Fruit fly (Drosophila melanogaster): ENCODE data around the gene vri.

The vri gene

dm6 chr2L:5242194-5242914 is 46.4 kb upstream of the vri start (continued):
- TF ChIP-seq chinmo (GFP tag; IDR thresholded peaks at IDR 0.05; ENCODE audit: partially characterized antibody) = 0 out of 4 replicates have a peak, but pooled peaks have one; percentile 41
- TF ChIP-seq ci (GFP tag; IDR thresholded peaks at IDR 0.05) = 0 out of 3 replicates have a peak, but pooled peaks have one; percentile 28
- TF ChIP-seq vvl (GFP tag; IDR thresholded peaks at IDR 0.05) = peak; percentile 30; the same call in 1 of the 2 replicates
- TF ChIP-seq CG10565 (GFP tag; optimal IDR thresholded peaks at IDR 0.05) = no peak
- peak; percentile 41 for TF ChIP-seq CG11504 (tag; optimal IDR thresholded peaks at IDR 0.05)
- peak; percentile 40 for TF ChIP-seq Hmr (GFP tag; optimal IDR thresholded peaks at IDR 0.05)
- TF ChIP-seq CG7839 (tag; optimal IDR thresholded peaks at IDR 0.05) = peak; percentile 41
- TF ChIP-seq klu (GFP tag; IDR thresholded peaks at IDR 0.05) = no peak
- no peak for TF ChIP-seq CG7745 (tag; optimal IDR thresholded peaks at IDR 0.05)
- peak; percentile 28; the same call in 1 of the 2 replicates for TF ChIP-seq Scr (GFP tag; IDR thresholded peaks at IDR 0.05; ENCODE audit: partially characterized antibody)
- TF ChIP-seq CG12942 (GFP tag; optimal IDR thresholded peaks at IDR 0.05) = no peak
- no peak for TF ChIP-seq CG3163 (GFP tag; optimal IDR thresholded peaks at IDR 0.05)
- peak; percentile 54; the same call in 2 of the 3 replicates for TF ChIP-seq row (GFP tag; IDR thresholded peaks at IDR 0.05)
- peak; percentile 53 for TF ChIP-seq sug (tag; optimal IDR thresholded peaks at IDR 0.05)
- peak; percentile 55 for TF ChIP-seq gem (tag; optimal IDR thresholded peaks at IDR 0.05)
- TF ChIP-seq unpg (GFP tag; optimal IDR thresholded peaks at IDR 0.05) = peak; percentile 38
- no peak for TF ChIP-seq crol (GFP tag; IDR thresholded peaks at IDR 0.05)
- peak; percentile 45; the same call in 1 of the 2 replicates for TF ChIP-seq CG31441 (GFP tag; IDR thresholded peaks at IDR 0.05)
- peak; percentile 41 for TF ChIP-seq dmrt99B (tag; optimal IDR thresholded peaks at IDR 0.05)
- TF ChIP-seq CG17568 (GFP tag; optimal IDR thresholded peaks at IDR 0.05) = peak; percentile 32
- peak; percentile 32; the same call in 1 of the 2 replicates for TF ChIP-seq CG14441 (GFP tag; IDR thresholded peaks at IDR 0.05)
- TF ChIP-seq CG10267 (tag; optimal IDR thresholded peaks at IDR 0.05) = peak; percentile 33
- peak; percentile 8 for TF ChIP-seq CG10979 (tag; optimal IDR thresholded peaks at IDR 0.05)
- no peak for TF ChIP-seq CG4707 (GFP tag; optimal IDR thresholded peaks at IDR 0.05)
- peak; percentile 6 for TF ChIP-seq phol (tag; optimal IDR thresholded peaks at IDR 0.05)
- TF ChIP-seq pum (GFP tag; optimal IDR thresholded peaks at IDR 0.05) = no peak
- TF ChIP-seq CG9727 (GFP tag; optimal IDR thresholded peaks at IDR 0.05) = peak; percentile 17
- TF ChIP-seq CG15269 (tag; optimal IDR thresholded peaks at IDR 0.05) = peak; percentile 42
- TF ChIP-seq dysf (GFP tag; IDR thresholded peaks at IDR 0.05) = peak; percentile 42; the same call in 1 of the 3 replicates
- TF ChIP-seq eve (GFP tag; optimal IDR thresholded peaks at IDR 0.05) = peak in 1 of 2 experiments; percentile 50
- TF ChIP-seq CG17385 (GFP tag; optimal IDR thresholded peaks at IDR 0.05) = peak; percentile 21
- TF ChIP-seq Dp (GFP tag; optimal IDR thresholded peaks at IDR 0.05) = no peak
- peak; percentile 48 for TF ChIP-seq Deaf1 (tag; optimal IDR thresholded peaks at IDR 0.05)
- peak; percentile 24 for TF ChIP-seq Sox102F (GFP tag; optimal IDR thresholded peaks at IDR 0.05)
- 0 out of 2 replicates have a peak, but pooled peaks have one; percentile 13 for TF ChIP-seq Rfx (GFP tag; IDR thresholded peaks at IDR 0.05)
- no peak for TF ChIP-seq CG2116 (GFP tag; optimal IDR thresholded peaks at IDR 0.05)
- TF ChIP-seq CG12391 (tag; optimal IDR thresholded peaks at IDR 0.05) = peak; percentile 38

dm6 chr2L:5245363-5245892 is 43.3 kb upstream of the vri start:
- TF ChIP-seq HLH54F (GFP tag; optimal IDR thresholded peaks at IDR 0.05) (no peak), sima (GFP tag; optimal IDR thresholded peaks at IDR 0.05) (no peak), CG4282 (GFP tag; optimal IDR thresholded peaks at IDR 0.05) (peak; percentile 2), D19B (GFP tag; optimal IDR thresholded peaks at IDR 0.05) (no peak), CG31365 (tag; optimal IDR thresholded peaks at IDR 0.05) (no peak), CG30020 (tag; optimal IDR thresholded peaks at IDR 0.05) (no peak), CG9876 (GFP tag; optimal IDR thresholded peaks at IDR 0.05) (no peak), CG12155 (GFP tag; optimal IDR thresholded peaks at IDR 0.05) (no peak), CG14014 (GFP tag; IDR thresholded peaks at IDR 0.05) (no peak), HLH3B (GFP tag; IDR thresholded peaks at IDR 0.05) (0 out of 2 replicates have a peak, but pooled peaks have one; percentile 33), unpg (GFP tag; optimal IDR thresholded peaks at IDR 0.05) (peak; percentile 48), bbx (GFP tag; IDR thresholded peaks at IDR 0.05; ENCODE audit: partially characterized antibody) (no peak), Dip3 (GFP tag; optimal IDR thresholded peaks at IDR 0.05) (no peak), ash1 (GFP tag; optimal IDR thresholded peaks at IDR 0.05) (no peak)

Data from whole organism, embryonic.